Worm (Caenorhabditis elegans) whole organism, dauer: Measurements from ENCODE around the gene C17F4.11.

Experiments used
- unc-62 ChIP-seq: sonication (generic microtip); optimal IDR thresholded peaks from 2 replicates; lab custom pipeline; 2017; ENCODE audit warnings: missing biosample characterization, missing genetic modification reagents, missing genetic modification characterization

Gene C17F4.11

DNA sequence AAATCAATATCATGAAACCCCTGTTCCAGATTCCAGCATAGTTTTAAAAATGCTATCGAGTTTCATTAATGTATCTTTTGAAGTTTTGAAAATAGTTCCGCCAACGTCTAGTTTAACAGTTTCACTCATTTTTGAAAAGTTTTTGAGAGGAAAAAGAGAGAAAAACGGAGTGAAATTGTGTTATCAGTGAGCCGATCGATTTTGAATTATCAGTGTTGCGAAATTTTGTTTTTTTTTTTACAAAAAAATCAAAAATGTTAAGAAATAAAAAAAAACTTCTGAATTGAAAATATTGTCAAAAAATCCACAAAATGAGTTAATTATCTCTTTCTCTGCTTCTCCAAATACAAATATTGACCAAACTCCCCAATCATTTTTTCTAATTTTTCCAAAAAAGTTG lies 14.6 kb upstream of the C17F4.11 start, which contains the start of gene ZC239.13:
Gene ZC239.13 (minus strand): TSS at position 154 of the 400 bp plus-strand sequence.
- no peak for TF ChIP-seq unc-62 (GFP tag; lab: Kevin White, UChicago)

ce11 chrII:3224631-3225030 lies 12.6 kb upstream of the C17F4.11 start, which contains the start of gene ZC239.15:
TSS of gene ZC239.15 (minus strand) at chrII:3224731.
- TF ChIP-seq unc-62 (GFP tag; lab: Kevin White, UChicago), result no peak

DNA sequence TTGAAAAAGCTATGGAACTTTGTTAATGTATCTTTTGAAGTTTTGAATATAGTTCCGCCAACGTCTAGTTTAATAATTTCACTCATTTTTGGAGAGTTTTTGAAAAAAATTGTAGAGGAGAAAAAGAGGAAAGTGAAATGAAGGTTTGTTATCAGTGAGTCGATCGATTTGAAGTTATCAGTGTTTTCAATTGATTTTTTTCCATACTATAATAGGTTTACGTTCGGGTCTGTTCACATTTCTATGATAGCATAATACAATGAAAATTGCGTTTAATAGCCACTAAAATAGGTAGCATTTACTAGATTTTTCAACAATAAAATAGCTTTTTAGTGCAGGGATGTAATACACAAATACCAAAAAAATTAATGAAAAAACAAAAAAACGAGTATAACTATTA lies 12.1 kb upstream of the C17F4.11 start, which contains the start of gene ZC239.16:
Gene ZC239.16 (minus strand): TSS at position 120 of the 400 bp plus-strand sequence.
- TF ChIP-seq unc-62 (GFP tag; lab: Kevin White, UChicago), result no peak

DNA sequence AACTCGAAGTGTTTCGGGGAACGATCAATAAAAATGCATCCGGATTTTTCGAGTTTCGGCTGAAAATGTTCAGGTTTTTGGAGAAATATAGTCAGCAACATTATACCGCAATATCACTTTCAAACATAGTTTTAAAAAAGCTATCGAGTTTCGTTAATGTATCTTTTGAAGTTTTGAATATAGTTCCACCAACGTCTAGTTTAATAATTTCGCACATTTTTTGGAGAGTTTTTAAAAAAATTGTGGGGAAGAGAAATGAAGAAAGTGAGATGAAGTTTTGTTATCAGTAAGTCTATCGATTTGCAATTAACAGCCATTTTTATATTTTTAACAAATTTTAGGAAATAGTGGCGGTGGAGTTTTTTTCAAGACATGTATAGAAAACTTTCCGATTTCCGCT lies 11.5 kb upstream of the C17F4.11 start, which contains the start of gene ZC239.17:
Gene ZC239.17 (minus strand): TSS at position 101 of the 400 bp plus-strand sequence.
- TF ChIP-seq unc-62 (GFP tag; lab: Kevin White, UChicago), result no peak

DNA sequence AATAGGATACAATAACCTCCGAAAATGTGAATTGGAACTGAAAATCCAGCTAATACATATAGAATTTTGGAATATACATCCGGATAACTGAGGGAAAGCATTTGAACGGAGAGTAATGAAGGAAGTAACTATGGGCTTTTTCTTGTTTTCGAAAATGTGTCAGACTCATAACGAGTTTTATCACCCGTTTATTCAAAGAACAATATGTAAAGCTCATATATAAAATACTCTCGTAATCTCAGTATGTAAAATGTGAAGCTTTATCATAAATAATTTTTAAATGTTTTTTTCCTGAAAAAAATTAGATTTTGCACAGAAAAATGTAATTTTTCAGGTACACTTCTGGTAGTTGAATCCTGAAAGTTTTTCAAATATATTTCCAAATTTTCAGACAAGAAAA lies 6.8 kb upstream of the C17F4.11 start, which contains the start of gene srh-297:
Gene srh-297 (minus strand): TSS at position 101 of the 400 bp plus-strand sequence.
- TF ChIP-seq unc-62 (GFP tag; lab: Kevin White, UChicago), result no peak

- no peak for TF ChIP-seq unc-62 (GFP tag; lab: Kevin White, UChicago)
These were observed 2.5 kb upstream of the C17F4.11 start, which contains the start of gene C17F4.8 for ce11 chrII:3234725-3235124. TSS of gene C17F4.8 (minus strand) at chrII:3234825.

- no peak for TF ChIP-seq unc-62 (GFP tag; lab: Kevin White, UChicago)
These were observed 2.9 kb downstream of the C17F4.11 start, which contains the start of gene C17F4.3 for ce11 chrII:3240207-3240606. TSS of gene C17F4.3 (plus strand) at chrII:3240507.

DNA sequence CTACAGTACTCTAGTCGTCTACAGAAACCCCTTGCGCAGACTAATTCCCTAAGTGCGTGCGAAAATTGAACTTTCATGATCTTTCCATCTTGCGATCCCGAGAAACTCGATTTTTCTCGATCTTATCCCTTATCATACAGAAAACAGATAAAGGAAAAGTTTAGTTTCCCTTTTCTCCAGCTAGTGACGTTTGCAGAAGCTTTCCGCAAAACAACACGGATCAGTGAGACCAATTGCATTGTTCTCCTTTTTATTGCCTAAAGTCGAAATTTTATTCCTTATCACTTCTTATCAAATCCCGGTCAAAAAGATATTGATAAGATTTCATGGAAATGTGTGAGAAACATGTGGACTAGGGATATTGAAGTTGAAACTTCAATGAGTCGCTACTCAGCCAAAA lies 4.6 kb downstream of the C17F4.11 start:
- TF ChIP-seq unc-62 (GFP tag; lab: Kevin White, UChicago), result no peak

DNA sequence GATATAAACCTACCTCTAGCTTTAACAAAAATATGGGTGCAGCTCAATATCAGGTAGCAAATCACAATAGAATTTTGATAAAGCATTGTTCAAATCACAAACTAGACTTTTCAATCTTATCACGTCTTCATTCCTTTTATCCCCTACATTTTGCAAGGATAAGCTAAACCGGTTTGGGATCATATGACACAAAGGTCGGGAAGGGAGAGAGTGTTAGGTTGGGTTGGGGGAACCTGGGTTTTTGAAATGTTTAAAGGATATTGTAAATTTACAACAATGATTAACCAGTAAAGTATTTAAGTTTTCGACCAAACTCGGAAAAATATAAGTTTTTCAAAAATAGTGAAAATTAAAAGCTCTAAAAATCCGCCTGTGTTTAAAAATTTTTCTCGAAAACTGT lies 6.8 kb downstream of the C17F4.11 start, which contains the start of gene C17F4.12:
Gene C17F4.12 (minus strand): TSS at position 101 of the 400 bp plus-strand sequence.
- no peak for TF ChIP-seq unc-62 (GFP tag; lab: Kevin White, UChicago)

DNA sequence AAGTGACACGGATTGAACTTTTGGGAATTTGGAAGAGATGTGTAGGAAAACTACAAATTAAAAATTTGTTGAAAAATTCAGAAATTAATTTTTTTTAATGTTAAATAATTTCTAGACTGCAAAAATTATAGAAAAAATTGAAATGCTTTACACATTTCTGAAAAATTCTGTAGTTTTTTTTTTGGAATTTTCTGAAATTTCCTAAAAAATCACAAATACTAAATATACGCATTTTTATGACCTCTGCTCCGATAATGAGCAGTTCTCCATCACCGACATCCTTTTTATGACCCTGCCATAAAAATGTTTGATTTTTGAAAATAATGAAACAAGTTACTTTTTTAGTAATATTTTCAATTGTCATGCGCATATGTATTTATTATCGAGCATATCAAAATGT lies 7.5 kb downstream of the C17F4.11 start:
- no peak for TF ChIP-seq unc-62 (GFP tag; lab: Kevin White, UChicago)

- no peak for TF ChIP-seq unc-62 (GFP tag; lab: Kevin White, UChicago)
These were observed 8.6 kb downstream of the C17F4.11 start, which contains the start of gene C17F4.7 for ce11 chrII:3245836-3246235. TSS of gene C17F4.7 (minus strand) at chrII:3246015.

DNA sequence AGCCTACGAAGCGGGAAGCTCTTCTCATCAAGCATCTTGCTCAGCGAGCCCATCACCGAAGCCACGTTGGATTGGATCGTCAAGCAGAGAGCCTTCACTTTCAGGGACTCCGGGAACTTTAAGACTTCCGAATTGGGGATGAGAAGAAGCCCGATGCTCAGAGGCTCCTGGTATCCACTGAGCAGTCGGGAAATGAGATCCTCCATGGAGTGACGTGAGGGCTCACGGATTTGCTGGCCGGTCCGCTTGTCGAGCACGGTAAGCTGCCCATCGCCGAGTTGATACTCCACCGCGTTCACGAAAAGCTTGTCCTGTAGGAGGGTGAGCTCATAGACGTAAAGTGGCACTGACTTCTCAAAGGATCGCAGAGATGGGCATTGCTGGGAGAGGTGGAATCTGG lies 10.3 kb downstream of the C17F4.11 start:
- no peak for TF ChIP-seq unc-62 (GFP tag; lab: Kevin White, UChicago)

ce11 chrII:3248043-3248718 lies 10.9 kb downstream of the C17F4.11 start, which contains the start of the genes fbxc-50 and C17F4.2:
TSS of gene fbxc-50 (minus strand) at chrII:3248123.
TSS of gene C17F4.2 (plus strand) at chrII:3248668.
- no peak for TF ChIP-seq unc-62 (GFP tag; lab: Kevin White, UChicago)

ce11 chrII:3249406-3249805 lies 12.1 kb downstream of the C17F4.11 start, which contains the start of gene clec-124:
TSS of gene clec-124 (plus strand) at chrII:3249706.
- no peak for TF ChIP-seq unc-62 (GFP tag; lab: Kevin White, UChicago)

ce11 chrII:3250195-3250594 lies 12.9 kb downstream of the C17F4.11 start:
- TF ChIP-seq unc-62 (GFP tag; lab: Kevin White, UChicago), result no peak

- TF ChIP-seq unc-62 (GFP tag; lab: Kevin White, UChicago), result no peak
These were observed 14.5 kb downstream of the C17F4.11 start for ce11 chrII:3251782-3252181.
